Fruit fly (Drosophila melanogaster): Measurements from ENCODE around the gene Eig71Ej.

Gene Eig71Ej

dm6 chr3L:15692388-15692787 is 31.6 kb upstream of the Eig71Ej start:
- TF ChIP-seq CTCF (optimal IDR thresholded peaks at IDR 0.05) = no peak

- TF ChIP-seq CTCF (optimal IDR thresholded peaks at IDR 0.05) = no peak
- no peak for TF ChIP-seq CG8478 (optimal IDR thresholded peaks at IDR 0.05)
These were observed 31.2 kb upstream of the Eig71Ej start, which contains the start of gene CG34451 for dm6 chr3L:15691968-15692367. TSS of gene CG34451 (minus strand) at chr3L:15692068.

- TF ChIP-seq CG8478 (optimal IDR thresholded peaks at IDR 0.05) (no peak), CTCF (optimal IDR thresholded peaks at IDR 0.05) (no peak)
These were observed 30.1 kb upstream of the Eig71Ej start for dm6 chr3L:15690711-15691591.

dm6 chr3L:15689518-15689917 is 28.7 kb upstream of the Eig71Ej start:
- TF ChIP-seq CTCF (optimal IDR thresholded peaks at IDR 0.05) = no peak

- TF ChIP-seq CG8478 (optimal IDR thresholded peaks at IDR 0.05) = no peak
- TF ChIP-seq CTCF (optimal IDR thresholded peaks at IDR 0.05) = no peak
These were observed 27.0 kb upstream of the Eig71Ej start, which contains the start of gene CG34452 for dm6 chr3L:15687802-15688201. TSS of gene CG34452 (minus strand) at chr3L:15687902.

- TF ChIP-seq CG8478 (optimal IDR thresholded peaks at IDR 0.05) (no peak), CTCF (optimal IDR thresholded peaks at IDR 0.05) (no peak)
These were observed 23.2 kb upstream of the Eig71Ej start for dm6 chr3L:15684017-15684416.

dm6 chr3L:15683345-15683922 is 22.6 kb upstream of the Eig71Ej start, which contains the start of the genes CG7579 and Pgant8:
TSS of gene CG7579 (minus strand) at chr3L:15683445.
TSS of gene Pgant8 (plus strand) at chr3L:15683872.
- TF ChIP-seq CG8478 (optimal IDR thresholded peaks at IDR 0.05) = no peak
- TF ChIP-seq CTCF (optimal IDR thresholded peaks at IDR 0.05) = no peak

- TF ChIP-seq CG8478 (optimal IDR thresholded peaks at IDR 0.05) (no peak), CTCF (optimal IDR thresholded peaks at IDR 0.05) (no peak)
These were observed 18.6 kb upstream of the Eig71Ej start, which contains the start of gene CG7304 for dm6 chr3L:15679420-15679819. TSS of gene CG7304 (plus strand) at chr3L:15679720.

dm6 chr3L:15678284-15678683 is 17.5 kb upstream of the Eig71Ej start:
- no peak for TF ChIP-seq CG8478 (optimal IDR thresholded peaks at IDR 0.05)
- no peak for TF ChIP-seq CTCF (optimal IDR thresholded peaks at IDR 0.05)

- TF ChIP-seq CG8478 (optimal IDR thresholded peaks at IDR 0.05) (no peak), CTCF (optimal IDR thresholded peaks at IDR 0.05) (no peak)
These were observed 16.8 kb upstream of the Eig71Ej start for dm6 chr3L:15677662-15678061.

- TF ChIP-seq CTCF (optimal IDR thresholded peaks at IDR 0.05) (no peak), CG8478 (optimal IDR thresholded peaks at IDR 0.05) (no peak)
These were observed 14.3 kb upstream of the Eig71Ej start for dm6 chr3L:15675111-15675510.

- TF ChIP-seq CTCF (optimal IDR thresholded peaks at IDR 0.05) = no peak
- TF ChIP-seq CG8478 (optimal IDR thresholded peaks at IDR 0.05) = no peak
These were observed 12.0 kb upstream of the Eig71Ej start for dm6 chr3L:15672800-15673199.

dm6 chr3L:15670455-15670854 is 9.6 kb upstream of the Eig71Ej start:
- TF ChIP-seq CTCF (optimal IDR thresholded peaks at IDR 0.05) = no peak
- TF ChIP-seq CG8478 (optimal IDR thresholded peaks at IDR 0.05) = no peak

dm6 chr3L:15669939-15670338 is 9.1 kb upstream of the Eig71Ej start:
- no peak for TF ChIP-seq CTCF (optimal IDR thresholded peaks at IDR 0.05)
- no peak for TF ChIP-seq CG8478 (optimal IDR thresholded peaks at IDR 0.05)

dm6 chr3L:15665741-15666140 is 4.9 kb upstream of the Eig71Ej start:
- TF ChIP-seq CTCF (optimal IDR thresholded peaks at IDR 0.05) (no peak), CG8478 (optimal IDR thresholded peaks at IDR 0.05) (no peak)

- TF ChIP-seq CG8478 (optimal IDR thresholded peaks at IDR 0.05) (no peak), CTCF (optimal IDR thresholded peaks at IDR 0.05) (no peak)
These were observed 3.5 kb upstream of the Eig71Ej start for dm6 chr3L:15664199-15664794.

Measured in S2 (cell line).